Fruit fly (Drosophila melanogaster) whole organism, adult: Measurements from ENCODE around the gene CG31800.
A peak's percentile ranks its signal among the peaks of the same experiment; 100 is the strongest.

Experiments used
- CG11617 ChIP-seq: fragments of 200-800 bp; sonication (Bioruptor generic); optimal IDR thresholded peaks from 2 replicates; lab custom pipeline; 2017; ENCODE audit warnings: mild to moderate bottlenecking, missing biosample characterization, missing genetic modification reagents, missing genetic modification characterization
- CG12768 ChIP-seq: fragments of 200-800 bp; sonication (Bioruptor generic); optimal IDR thresholded peaks from 2 replicates; lab custom pipeline; 2017; ENCODE audit warnings: missing biosample characterization, missing genetic modification characterization, mild to moderate bottlenecking, moderate library complexity, missing genetic modification reagents
- CG14711 ChIP-seq: fragments of 200-800 bp; sonication (Bioruptor generic); optimal IDR thresholded peaks from 2 replicates; lab custom pipeline; 2018; ENCODE audit warnings: missing biosample characterization, mild to moderate bottlenecking, missing genetic modification characterization, moderate library complexity
- CG1620 ChIP-seq: fragments of 200-800 bp; sonication (Bioruptor generic); optimal IDR thresholded peaks from 2 replicates; lab custom pipeline; 2016; ENCODE audit warnings: missing biosample characterization, missing genetic modification characterization
- CG33017 ChIP-seq: fragments of 200-800 bp; sonication (Bioruptor generic); optimal IDR thresholded peaks from 2 replicates; lab custom pipeline; 2018; ENCODE audit warnings: missing biosample characterization, mild to moderate bottlenecking, missing genetic modification characterization, moderate library complexity
- CG5204 ChIP-seq: fragments of 200-800 bp; sonication (Bioruptor generic); optimal IDR thresholded peaks from 2 replicates; lab custom pipeline; 2016; ENCODE audit warnings: missing biosample characterization, missing genetic modification characterization
- CG7045 ChIP-seq: fragments of 200-800 bp; sonication (Bioruptor generic); optimal IDR thresholded peaks from 2 replicates; lab custom pipeline; 2017; ENCODE audit warnings: missing biosample characterization, mild to moderate bottlenecking, missing genetic modification characterization
- CG7101 ChIP-seq: fragments of 200-800 bp; sonication (Bioruptor generic); optimal IDR thresholded peaks from 2 replicates; lab custom pipeline; 2018; ENCODE audit warnings: missing biosample characterization, mild to moderate bottlenecking, missing genetic modification characterization, moderate library complexity
- Clk ChIP-seq: fragments of 200-800 bp; sonication (Bioruptor generic); optimal IDR thresholded peaks from 2 replicates; lab custom pipeline; 2017; ENCODE audit warnings: missing biosample characterization, missing genetic modification characterization
- Crg-1 ChIP-seq: fragments of 200-800 bp; sonication (Bioruptor generic); optimal IDR thresholded peaks from 2 replicates; lab custom pipeline; 2016; ENCODE audit warnings: missing biosample characterization, missing genetic modification characterization
- Hr96 ChIP-seq: fragments of 200-800 bp; sonication (Bioruptor generic); optimal IDR thresholded peaks from 2 replicates; lab custom pipeline; 2016; ENCODE audit warnings: missing biosample characterization, missing genetic modification characterization
- Mnt ChIP-seq: fragments of 200-800 bp; sonication (Bioruptor generic); optimal IDR thresholded peaks from 2 replicates; lab custom pipeline; 2016; ENCODE audit warnings: missing biosample characterization, mild to moderate bottlenecking, missing genetic modification characterization
- bab1 ChIP-seq: fragments of 200-800 bp; sonication (Bioruptor generic); optimal IDR thresholded peaks from 3 replicates; lab custom pipeline; 2019; ENCODE audit warnings: missing biosample characterization, mild to moderate bottlenecking, missing genetic modification characterization, moderate library complexity
- cic ChIP-seq: fragments of 200-800 bp; sonication (Bioruptor generic); optimal IDR thresholded peaks from 2 replicates; lab custom pipeline; 2017; ENCODE audit warnings: missing biosample characterization, mild to moderate bottlenecking, missing genetic modification characterization, moderate library complexity
- cnc ChIP-seq, 2 experiments: fragments of >200 bp; optimal IDR thresholded peaks; 2 replicates each; lab custom pipeline; 2017
- kay ChIP-seq: fragments of 200-800 bp; sonication (Bioruptor generic); peaks from one replicate; lab custom pipeline; 2016; ENCODE audit warnings: missing biosample characterization, missing genetic modification characterization, borderline replicate concordance
- ovo ChIP-seq: fragments of 200-800 bp; sonication (Bioruptor generic); optimal IDR thresholded peaks from 2 replicates; lab custom pipeline; 2016; ENCODE audit warnings: missing biosample characterization, missing genetic modification characterization
- pad ChIP-seq: fragments of 200-800 bp; sonication (Bioruptor generic); optimal IDR thresholded peaks from 3 replicates; lab custom pipeline; 2017; ENCODE audit warnings: missing biosample characterization, missing genetic modification characterization, mild to moderate bottlenecking, moderate library complexity, missing genetic modification reagents
- tj ChIP-seq: fragments of 200-800 bp; sonication (Bioruptor generic); optimal IDR thresholded peaks from 3 replicates; lab custom pipeline; 2017; ENCODE audit warnings: missing biosample characterization, mild to moderate bottlenecking, missing genetic modification characterization, moderate library complexity
- toe ChIP-seq: fragments of 200-800 bp; sonication (Bioruptor generic); optimal IDR thresholded peaks from 2 replicates; lab custom pipeline; 2016; ENCODE audit warnings: missing biosample characterization, missing genetic modification characterization

CG31800 gene

DNA sequence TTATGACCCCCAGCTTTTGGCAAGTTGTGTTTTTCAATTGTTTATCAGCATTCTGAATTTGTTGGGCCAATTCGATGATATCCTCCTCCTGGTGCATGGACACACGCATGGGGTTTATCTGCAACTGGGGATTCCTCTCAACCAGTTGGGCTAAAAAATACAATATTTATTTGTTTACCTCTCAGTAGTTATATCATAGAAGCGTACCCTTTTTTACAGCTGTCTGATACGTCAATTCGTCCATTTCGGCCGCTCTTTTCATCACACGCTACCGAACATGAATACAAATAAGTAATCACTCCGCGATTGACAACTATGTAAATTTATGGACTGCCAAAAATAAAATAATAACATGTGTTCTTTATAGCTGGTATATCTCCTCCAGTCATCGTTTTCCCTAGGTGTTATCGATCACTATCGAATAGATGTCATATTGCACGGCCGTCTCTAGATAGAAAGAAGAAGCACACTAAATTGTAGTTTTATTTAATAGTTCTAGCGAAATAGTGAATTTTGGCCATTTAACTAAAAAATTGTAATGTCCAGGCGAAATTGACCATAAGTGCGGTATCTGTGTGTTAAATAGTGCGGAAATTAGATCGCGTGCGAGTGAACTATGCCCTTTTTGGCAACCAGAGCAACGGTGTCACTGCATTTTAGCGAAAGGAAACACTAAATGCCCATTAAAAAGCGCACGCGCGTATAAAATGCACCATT, at the start of gene CG31800, which contains the start of gene mib2:
TSS of gene CG31800 (minus strand) at position 364 of the 717 bp plus-strand sequence.
TSS of gene mib2 (plus strand) at position 232 of the 717 bp plus-strand sequence.
- TF ChIP-seq CG12768 (no peak), Mnt (peak; percentile 35), CG7101 (tag; lab: Kevin White, UChicago) (peak; percentile 4), toe (peak; percentile 7), CG33017 (tag; lab: Kevin White, UChicago) (no peak), bab1 (peak; percentile 13), cic (no peak), CG11617 (GFP tag; lab: Kevin White, UChicago) (peak; percentile 8)

DNA sequence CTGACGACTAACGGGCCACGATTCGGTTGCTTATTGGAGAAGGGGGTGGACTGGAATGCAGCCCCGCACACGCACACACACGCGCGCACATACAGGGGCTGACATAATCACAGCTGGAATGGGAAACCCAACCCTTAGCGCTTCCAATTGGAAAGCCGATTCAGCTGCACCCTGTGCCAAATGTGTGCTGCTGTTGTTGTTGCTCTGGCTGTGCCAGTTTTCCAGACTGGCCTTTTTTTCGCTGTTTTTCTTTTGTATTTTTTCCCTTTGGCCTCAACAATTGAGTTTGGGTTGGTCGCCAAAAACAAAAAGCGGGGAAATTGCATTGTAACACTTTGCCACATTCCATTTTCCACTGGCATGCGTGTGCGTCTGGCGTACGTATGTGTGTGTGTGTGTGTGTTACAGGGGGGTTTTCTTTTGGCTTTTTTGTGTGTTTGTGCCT, 49.0 kb upstream of the CG31800 start:
- TF ChIP-seq CG7101 (tag; lab: Kevin White, UChicago) (no peak), bab1 (no peak), pad (GFP tag; lab: Kevin White, UChicago) (peak; percentile 79), CG5204 (no peak), cic (no peak)

DNA sequence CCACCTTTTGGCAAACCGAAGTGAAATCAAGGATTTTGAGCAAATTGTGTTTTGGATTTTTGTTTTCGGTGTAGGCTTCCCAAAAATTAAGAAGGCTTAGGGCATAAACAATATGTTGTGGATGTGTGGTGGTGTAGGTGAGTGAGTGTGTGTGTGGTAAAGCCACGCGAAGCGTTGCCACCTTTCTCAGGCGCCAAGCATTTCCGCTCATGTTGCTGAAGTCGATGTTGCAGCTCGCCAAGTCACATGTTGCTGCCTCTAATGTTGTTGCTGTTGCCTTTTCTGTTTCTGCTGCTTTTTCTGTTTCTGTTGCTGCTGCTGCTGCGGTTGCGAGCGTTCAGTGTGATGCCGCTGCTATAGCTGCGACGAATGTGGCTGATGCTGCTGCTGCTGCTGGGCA, 45.4 kb upstream of the CG31800 start:
- TF ChIP-seq Mnt (no peak), kay (GFP tag; lab: Kevin White, UChicago) (peak; percentile 7)

DNA sequence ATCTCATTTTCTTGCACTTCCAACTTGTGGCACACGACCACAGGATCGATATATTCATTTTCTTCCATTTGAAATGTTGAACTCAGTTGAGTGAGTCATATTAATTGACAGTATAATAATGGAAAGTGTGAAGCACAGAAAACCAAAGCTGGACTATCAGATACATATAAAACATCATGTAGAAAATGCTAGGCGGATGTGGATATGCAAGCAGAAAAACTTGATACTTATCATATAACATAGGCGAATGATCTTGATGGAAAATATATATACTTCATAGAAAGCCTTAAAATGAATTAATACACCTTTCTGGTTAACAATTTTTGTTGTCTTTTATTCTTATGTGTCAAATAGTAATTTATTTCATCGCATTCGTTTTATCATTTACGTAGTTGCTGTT, 44.6 kb upstream of the CG31800 start, which contains the start of gene CG10700:
TSS of gene CG10700 (minus strand) at position 101 of the 400 bp plus-strand sequence.
- TF ChIP-seq Clk (no peak), CG11617 (GFP tag; lab: Kevin White, UChicago) (no peak), CG12768 (no peak), Hr96 (GFP tag; lab: Kevin White, UChicago) (no peak), tj (GFP tag; lab: Kevin White, UChicago) (no peak), ovo (GFP tag; lab: Kevin White, UChicago) (no peak), CG5204 (no peak), pad (GFP tag; lab: Kevin White, UChicago) (no peak), CG7045 (GFP tag; lab: Kevin White, UChicago) (no peak), kay (GFP tag; lab: Kevin White, UChicago) (no peak), bab1 (no peak)

DNA sequence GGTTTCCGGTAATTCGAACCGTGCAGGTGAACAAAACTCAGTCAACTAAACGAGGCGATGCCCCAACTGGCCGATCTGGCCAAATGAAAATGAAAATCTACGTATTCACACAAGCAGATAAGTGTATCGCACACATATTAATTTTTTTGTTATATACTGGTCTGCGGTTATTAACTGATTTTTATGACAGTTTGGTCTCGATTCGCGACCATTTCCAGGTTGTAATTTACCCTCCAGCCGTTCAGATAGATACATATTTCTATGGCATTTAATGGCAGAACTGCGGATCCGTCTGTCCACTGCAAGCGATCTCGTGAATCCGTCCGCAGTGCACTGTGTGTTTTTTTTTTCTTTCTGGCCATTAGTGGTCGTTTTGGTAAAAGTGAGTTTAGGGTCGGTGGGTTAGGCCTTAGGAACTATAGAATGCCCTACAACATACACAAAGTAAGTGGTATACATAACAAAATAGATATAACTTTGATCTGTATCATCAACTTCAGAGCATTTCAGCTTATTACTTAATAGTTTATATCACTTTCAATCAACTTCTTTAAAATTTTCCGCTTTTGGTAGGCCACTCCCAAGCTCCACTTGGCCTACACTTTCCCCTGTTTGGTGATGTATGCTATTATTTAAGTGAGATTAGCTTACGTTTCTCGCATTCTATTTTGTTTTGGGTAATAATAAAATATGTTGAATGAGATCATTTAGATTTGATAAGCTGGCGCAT, 39.9 kb upstream of the CG31800 start, which contains the start of gene CG17572:
TSS of gene CG17572 (minus strand) at position 51 of the 730 bp plus-strand sequence.
- TF ChIP-seq CG11617 (GFP tag; lab: Kevin White, UChicago) (no peak), Clk (no peak), CG1620 (GFP tag; lab: Kevin White, UChicago) (no peak), bab1 (no peak), CG7101 (tag; lab: Kevin White, UChicago) (no peak), pad (GFP tag; lab: Kevin White, UChicago) (no peak), cic (no peak), Crg-1 (GFP tag; lab: Kevin White, UChicago) (no peak), CG33017 (tag; lab: Kevin White, UChicago) (no peak), toe (no peak), kay (GFP tag; lab: Kevin White, UChicago) (no peak), cnc (optimal IDR thresholded peaks at IDR 0.05; lab: Kevin White, UChicago) (no peak), CG5204 (no peak), CG14711 (tag; lab: Kevin White, UChicago) (no peak)

DNA sequence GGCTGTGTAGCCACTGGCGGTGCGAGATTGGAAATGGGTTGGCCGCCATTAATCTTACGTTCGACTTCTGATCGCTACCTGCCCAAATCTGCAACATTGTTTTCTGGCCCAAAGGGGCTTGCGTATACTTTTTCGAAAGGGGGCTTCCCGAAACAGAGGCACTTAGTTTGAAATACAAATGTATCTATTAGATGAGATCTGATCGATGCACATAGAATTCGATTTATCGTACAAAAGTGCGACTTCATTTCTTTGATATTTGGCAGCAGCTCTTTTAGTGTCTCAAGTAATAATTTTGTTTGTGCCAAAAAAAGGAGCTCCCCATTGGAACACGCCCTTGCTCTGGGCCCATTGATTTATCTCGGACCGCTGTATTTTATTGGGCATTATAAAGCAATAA, 37.3 kb upstream of the CG31800 start:
- no peak for TF ChIP-seq kay (GFP tag; lab: Kevin White, UChicago)
- TF ChIP-seq tj (GFP tag; lab: Kevin White, UChicago), result no peak

DNA sequence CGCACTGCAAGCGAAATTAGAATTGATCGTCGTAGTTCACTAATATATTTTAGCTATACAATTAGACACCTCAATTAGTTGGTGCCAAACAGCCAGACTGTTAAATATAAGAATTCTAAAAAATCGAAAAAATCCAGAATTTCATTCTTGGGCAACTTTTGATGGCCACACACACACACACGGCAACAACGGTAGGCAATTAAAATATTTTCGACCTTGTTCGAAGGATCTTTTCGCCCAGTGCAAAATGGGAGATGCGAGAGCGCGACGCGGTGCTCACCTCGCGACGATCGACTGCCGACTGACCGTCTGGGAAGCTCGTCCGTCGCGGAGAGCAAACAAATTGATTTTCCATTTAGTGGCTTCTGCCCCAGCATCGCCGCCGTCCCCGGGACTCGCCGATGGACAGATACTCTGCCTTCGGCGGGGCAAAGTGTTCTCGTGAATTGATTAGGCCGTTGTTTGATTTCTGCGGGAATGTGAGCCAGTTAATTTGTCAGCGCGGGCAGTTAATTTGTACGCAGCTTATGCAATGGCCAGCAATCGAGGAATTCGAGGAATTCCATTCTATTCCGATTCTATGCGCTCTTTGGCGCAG, 35.3 kb upstream of the CG31800 start, which contains the start of gene CG10702:
TSS of gene CG10702 (minus strand) at position 304 of the 598 bp plus-strand sequence.
- TF ChIP-seq ovo (GFP tag; lab: Kevin White, UChicago) (no peak), CG7045 (GFP tag; lab: Kevin White, UChicago) (no peak), CG5204 (no peak), CG7101 (tag; lab: Kevin White, UChicago) (no peak), kay (GFP tag; lab: Kevin White, UChicago) (no peak), tj (GFP tag; lab: Kevin White, UChicago) (no peak), CG33017 (tag; lab: Kevin White, UChicago) (no peak), CG12768 (no peak)
